Fruit fly (Drosophila melanogaster) whole organism, embryonic: ENCODE data around the gene ClpX.
A peak's percentile ranks its signal among the peaks of the same experiment; 100 is the strongest.

Experiments
- CG10565 ChIP-seq: fragments of 200-800 bp; sonication (Bioruptor generic); optimal IDR thresholded peaks from 3 replicates; lab custom pipeline; 2016; ENCODE audit warnings: missing biosample characterization, mild to moderate bottlenecking, missing genetic modification characterization
- CG11093 ChIP-seq: fragments of 200-800 bp; sonication (Bioruptor generic); IDR thresholded peaks from 3 replicates; pipeline ENCODE4 v1.3.6; 2022; ENCODE audit warnings: missing biosample characterization, missing genetic modification characterization
- CG11247 ChIP-seq: fragments of 200-800 bp; sonication (Bioruptor generic); IDR thresholded peaks from 2 replicates; pipeline ENCODE4 v1.3.6; 2022; ENCODE audit warnings: missing biosample characterization, missing genetic modification characterization
- CG12155 ChIP-seq: fragments of 200-800 bp; sonication (Bioruptor generic); optimal IDR thresholded peaks from 3 replicates; lab custom pipeline; 2016; ENCODE audit warnings: missing biosample characterization, missing genetic modification characterization
- CG12391 ChIP-seq: fragments of 200-800 bp; sonication (Bioruptor generic); optimal IDR thresholded peaks from 3 replicates; lab custom pipeline; 2018; ENCODE audit warnings: missing biosample characterization, mild to moderate bottlenecking, missing genetic modification characterization, moderate library complexity
- CG13287 ChIP-seq: fragments of 200-800 bp; sonication (Bioruptor generic); IDR thresholded peaks from 2 replicates; pipeline ENCODE4 v1.3.6; 2022; ENCODE audit warnings: missing biosample characterization, missing genetic modification characterization; ENCODE audit not compliant: partially characterized antibody
- CG15514 ChIP-seq: fragments of 200-800 bp; sonication (Bioruptor generic); optimal IDR thresholded peaks from 3 replicates; lab custom pipeline; 2017; ENCODE audit warnings: missing biosample characterization, missing genetic modification characterization, mild to moderate bottlenecking, moderate library complexity, missing genetic modification reagents
- CG1647 ChIP-seq: fragments of 200-800 bp; sonication (Bioruptor generic); optimal IDR thresholded peaks from 3 replicates; lab custom pipeline; 2016; ENCODE audit warnings: missing biosample characterization, missing genetic modification characterization
- CG17385 ChIP-seq: fragments of 200-800 bp; sonication (Bioruptor generic); optimal IDR thresholded peaks from 3 replicates; lab custom pipeline; 2018; ENCODE audit warnings: missing biosample characterization, mild to moderate bottlenecking, missing genetic modification characterization
- CG17802 ChIP-seq: fragments of 200-800 bp; sonication (Bioruptor generic); optimal IDR thresholded peaks from 2 replicates; lab custom pipeline; 2018; ENCODE audit warnings: missing biosample characterization, mild to moderate bottlenecking, missing genetic modification characterization, moderate library complexity
- CG3065 ChIP-seq: fragments of 200-800 bp; sonication (Bioruptor generic); optimal IDR thresholded peaks from 2 replicates; lab custom pipeline; 2016; ENCODE audit warnings: missing biosample characterization, missing genetic modification characterization
- CG31224 ChIP-seq: fragments of 200-800 bp; sonication (Bioruptor generic); IDR thresholded peaks from 2 replicates; pipeline ENCODE4 v1.3.6; 2022; ENCODE audit warnings: missing biosample characterization, missing genetic modification characterization
- CG31441 ChIP-seq: fragments of 200-800 bp; sonication (Bioruptor generic); IDR thresholded peaks from 2 replicates; pipeline ENCODE4 v1.3.6; 2022; ENCODE audit warnings: missing biosample characterization, missing genetic modification characterization
- CG3163 ChIP-seq: fragments of 200-800 bp; sonication (Bioruptor generic); optimal IDR thresholded peaks from 3 replicates; lab custom pipeline; 2016; ENCODE audit warnings: missing biosample characterization, missing genetic modification characterization
- CG33213 ChIP-seq: fragments of 200-800 bp; sonication (Bioruptor generic); optimal IDR thresholded peaks from 3 replicates; lab custom pipeline; 2016; ENCODE audit warnings: missing biosample characterization, missing genetic modification characterization
- CG3726 ChIP-seq: fragments of 200-800 bp; sonication (Bioruptor generic); IDR thresholded peaks from 3 replicates; pipeline ENCODE4, ENCODE4 v1.3.6; 2022; ENCODE audit warnings: missing biosample characterization, missing genetic modification characterization
- CG4854 ChIP-seq: fragments of 200-800 bp; sonication (Bioruptor generic); optimal IDR thresholded peaks from 2 replicates; lab custom pipeline; 2016; ENCODE audit warnings: missing biosample characterization, missing genetic modification characterization, inconsistent platforms
- CG8089 ChIP-seq: fragments of 200-800 bp; sonication (Bioruptor generic); optimal IDR thresholded peaks from 3 replicates; lab custom pipeline; 2016; ENCODE audit warnings: missing biosample characterization, missing genetic modification characterization
- CG8765 ChIP-seq: fragments of 200-800 bp; sonication (Bioruptor generic); IDR thresholded peaks from 2 replicates; pipeline ENCODE4 v1.3.6; 2022; ENCODE audit warnings: missing biosample characterization, missing genetic modification characterization
- CTCF ChIP-seq: fragments of 200-800 bp; sonication (Bioruptor generic); optimal IDR thresholded peaks from 2 replicates; lab custom pipeline; 2017; ENCODE audit warnings: missing biosample characterization, mild to moderate bottlenecking, missing genetic modification characterization, moderate library complexity
- D19A ChIP-seq: fragments of 200-800 bp; optimal IDR thresholded peaks from 3 replicates; lab custom pipeline; 2019; ENCODE audit warnings: missing biosample characterization, mild to moderate bottlenecking, missing genetic modification characterization, moderate library complexity
- Dip3 ChIP-seq: fragments of 200-800 bp; sonication (Bioruptor generic); optimal IDR thresholded peaks from 3 replicates; lab custom pipeline; 2016; ENCODE audit warnings: missing biosample characterization, missing genetic modification characterization
- Doc2 ChIP-seq: fragments of 200-800 bp; sonication (Bioruptor generic); IDR thresholded peaks from 2 replicates; pipeline ENCODE4 v1.3.6; 2022; ENCODE audit warnings: missing biosample characterization, missing genetic modification characterization
- Elba2 ChIP-seq: fragments of 200-800 bp; sonication (Bioruptor generic); optimal IDR thresholded peaks from 3 replicates; lab custom pipeline; 2016; ENCODE audit warnings: missing biosample characterization, missing genetic modification characterization
- Hr39 ChIP-seq: fragments of >200 bp; optimal IDR thresholded peaks from 2 replicates; lab custom pipeline; 2017
- Max ChIP-seq: fragments of 200-800 bp; sonication (Bioruptor generic); optimal IDR thresholded peaks from 2 replicates; lab custom pipeline; 2016; ENCODE audit warnings: missing biosample characterization, mild to moderate bottlenecking, missing genetic modification characterization
- NC2α ChIP-seq: fragments of 200-800 bp; sonication (Bioruptor generic); optimal IDR thresholded peaks from 2 replicates; lab custom pipeline; 2016; ENCODE audit warnings: missing biosample characterization, missing genetic modification characterization
- NK7.1 ChIP-seq: fragments of 200-800 bp; sonication (Bioruptor generic); optimal IDR thresholded peaks from 3 replicates; lab custom pipeline; 2016; ENCODE audit warnings: missing biosample characterization, missing genetic modification characterization
- Spps ChIP-seq: fragments of 200-800 bp; sonication (Bioruptor generic); optimal IDR thresholded peaks from 2 replicates; lab custom pipeline; 2018; ENCODE audit warnings: missing biosample characterization, mild to moderate bottlenecking, missing genetic modification characterization
- Ssrp ChIP-seq: fragments of 200-800 bp; sonication (Bioruptor generic); optimal IDR thresholded peaks from 2 replicates; lab custom pipeline; 2018; ENCODE audit warnings: missing biosample characterization, mild to moderate bottlenecking, missing genetic modification characterization, moderate library complexity
- ab ChIP-seq: fragments of 200-800 bp; sonication (Bioruptor generic); optimal IDR thresholded peaks from 2 replicates; lab custom pipeline; 2016; ENCODE audit warnings: missing biosample characterization, missing genetic modification characterization
- ase ChIP-seq: fragments of 200-800 bp; sonication (Bioruptor generic); IDR thresholded peaks from 3 replicates; pipeline ENCODE4 v1.3.6; 2022; ENCODE audit warnings: missing biosample characterization, missing genetic modification characterization
- bigmax ChIP-seq: fragments of 200-800 bp; sonication (Bioruptor generic); optimal IDR thresholded peaks from 2 replicates; lab custom pipeline; 2018; ENCODE audit warnings: missing biosample characterization, mild to moderate bottlenecking, missing genetic modification characterization
- btn ChIP-seq: fragments of 200-800 bp; sonication (Bioruptor generic); optimal IDR thresholded peaks from 2 replicates; lab custom pipeline; 2016; ENCODE audit warnings: missing biosample characterization, missing genetic modification characterization
- ems ChIP-seq: fragments of 200-800 bp; sonication (Bioruptor generic); optimal IDR thresholded peaks from 3 replicates; lab custom pipeline; 2016; ENCODE audit warnings: missing biosample characterization, missing genetic modification characterization
- esg ChIP-seq: fragments of 200-800 bp; sonication (Bioruptor generic); conservative IDR thresholded peaks from 2 replicates; pipeline ENCODE4 v1.3.6; 2022; ENCODE audit warnings: missing biosample characterization, missing genetic modification characterization
- fd96Cb ChIP-seq: fragments of 200-800 bp; sonication (Bioruptor generic); optimal IDR thresholded peaks from 2 replicates; lab custom pipeline; 2018; ENCODE audit warnings: missing biosample characterization, mild to moderate bottlenecking, missing genetic modification characterization, moderate library complexity
- gcm2 ChIP-seq: fragments of 200-800 bp; sonication (Bioruptor generic); optimal IDR thresholded peaks from 2 replicates; lab custom pipeline; 2016; ENCODE audit warnings: missing biosample characterization, missing genetic modification characterization
- gsb ChIP-seq: fragments of 200-800 bp; sonication (Bioruptor generic); IDR thresholded peaks from 2 replicates; pipeline ENCODE4 v1.3.6; 2022; ENCODE audit warnings: missing biosample characterization, missing genetic modification characterization
- hkb ChIP-seq, 2 experiments: fragments of 200-800 bp in 1 of 2; fragments of >200 bp in 1 of 2; sonication (Bioruptor generic) in 1 of 2; IDR thresholded peaks in 1 of 2; optimal IDR thresholded peaks in 1 of 2; 2 replicates each; pipeline versions ENCODE4 v1.3.6 to Lab custom; 2017 to 2022; ENCODE audit warnings: missing biosample characterization in 1 of 2, missing genetic modification characterization in 1 of 2
- nerfin-1 ChIP-seq: fragments of 200-800 bp; sonication (Bioruptor generic); optimal IDR thresholded peaks from 3 replicates; lab custom pipeline; 2019; ENCODE audit warnings: missing biosample characterization, mild to moderate bottlenecking, missing genetic modification characterization, moderate library complexity
- pum ChIP-seq: fragments of 200-800 bp; sonication (Bioruptor generic); optimal IDR thresholded peaks from 2 replicates; lab custom pipeline; 2016; ENCODE audit warnings: missing biosample characterization, missing genetic modification characterization
- schlank ChIP-seq: fragments of 200-800 bp; sonication (Bioruptor generic); optimal IDR thresholded peaks from 2 replicates; lab custom pipeline; 2018; ENCODE audit warnings: missing biosample characterization, mild to moderate bottlenecking, missing genetic modification characterization
- seq ChIP-seq: fragments of 200-800 bp; sonication (Bioruptor generic); IDR thresholded peaks from 2 replicates; pipeline ENCODE4 v1.3.6; 2022; ENCODE audit warnings: missing biosample characterization, missing genetic modification characterization
- sima ChIP-seq: fragments of 200-800 bp; sonication (Bioruptor generic); optimal IDR thresholded peaks from 2 replicates; lab custom pipeline; 2016; ENCODE audit warnings: missing biosample characterization, missing genetic modification characterization
- sna ChIP-seq: fragments of 200-800 bp; sonication (Bioruptor generic); IDR thresholded peaks from 2 replicates; pipeline ENCODE4 v1.3.6; 2022; ENCODE audit warnings: missing biosample characterization, missing genetic modification characterization; ENCODE audit not compliant: partially characterized antibody
- tap ChIP-seq: fragments of 200-800 bp; optimal IDR thresholded peaks from 3 replicates; lab custom pipeline; 2019; ENCODE audit warnings: missing biosample characterization, mild to moderate bottlenecking, missing genetic modification characterization, moderate library complexity
- toy ChIP-seq: fragments of 200-800 bp; sonication (Bioruptor generic); IDR thresholded peaks from 2 replicates; pipeline ENCODE4 v1.3.6; 2022; ENCODE audit warnings: missing biosample characterization, missing genetic modification characterization
- unc-4 ChIP-seq: fragments of 200-800 bp; sonication (Bioruptor generic); IDR thresholded peaks from 2 replicates; pipeline ENCODE4 v1.3.6; 2022; ENCODE audit warnings: missing biosample characterization, missing genetic modification characterization; ENCODE audit not compliant: partially characterized antibody
- vnd ChIP-seq: fragments of 200-800 bp; sonication (Bioruptor generic); IDR thresholded peaks from 3 replicates; pipeline ENCODE4 v1.3.6; 2022; ENCODE audit warnings: missing biosample characterization, missing genetic modification characterization; ENCODE audit not compliant: partially characterized antibody

ClpX gene

dm6 chr3R:19875118-19875887 lies 28.2 kb downstream of the ClpX start, which contains the start of gene Mrp5 (continued):
- TF ChIP-seq CG11247 (GFP tag; lab: Robert Waterston, UW): peak; percentile 59; the same call in 1 of the 2 replicates
- TF ChIP-seq Spps (tag; lab: Kevin White, UChicago): no peak
- TF ChIP-seq CG12155: peak; percentile 34
- peak; percentile 54; the same call in 2 of the 3 replicates for TF ChIP-seq CG11093
- peak; percentile 39 for TF ChIP-seq CG12391 (tag; lab: Kevin White, UChicago)
- peak; percentile 30 for TF ChIP-seq fd96Cb (tag; lab: Kevin White, UChicago)
- no peak for TF ChIP-seq Doc2
- TF ChIP-seq CG31224 (GFP tag; lab: Robert Waterston, UW): peak; percentile 47
- TF ChIP-seq CG3163 (GFP tag; lab: Kevin White, UChicago): no peak
- no peak for TF ChIP-seq unc-4
- TF ChIP-seq CG17802 (tag; lab: Kevin White, UChicago): no peak
- no peak for TF ChIP-seq nerfin-1 (tag; lab: Kevin White, UChicago)
- TF ChIP-seq CG3726: no peak
- no peak for TF ChIP-seq hkb (optimal IDR thresholded peaks at IDR 0.05; lab: Kevin White, UChicago)
- TF ChIP-seq hkb (GFP tag; IDR thresholded peaks at IDR 0.05; lab: Robert Waterston, UW): peak; percentile 73
- no peak for TF ChIP-seq CG8089 (GFP tag; lab: Kevin White, UChicago)
- no peak for TF ChIP-seq btn (GFP tag; lab: Kevin White, UChicago)
- TF ChIP-seq Max (GFP tag; lab: Kevin White, UChicago): no peak
- TF ChIP-seq vnd (GFP tag; lab: Robert Waterston, UW): no peak
- no peak for TF ChIP-seq Elba2 (GFP tag; lab: Kevin White, UChicago)
- 0 out of 2 replicates have a peak, but pooled peaks have one; percentile 35 for TF ChIP-seq CG8765 (GFP tag; lab: Robert Waterston, UW)
- TF ChIP-seq CG31441: peak; percentile 39
- no peak for TF ChIP-seq CG33213 (GFP tag; lab: Kevin White, UChicago)
- TF ChIP-seq gcm2: no peak
- no peak for TF ChIP-seq pum
- TF ChIP-seq Dip3 (GFP tag; lab: Kevin White, UChicago): no peak
- TF ChIP-seq sna (GFP tag; lab: Robert Waterston, UW): no peak
- TF ChIP-seq ase (GFP tag; lab: Robert Waterston, UW): peak; percentile 53; the same call in 2 of the 3 replicates
- TF ChIP-seq CG15514 (GFP tag; lab: Kevin White, UChicago): peak; percentile 32
- TF ChIP-seq ems (GFP tag; lab: Kevin White, UChicago): no peak
- no peak for TF ChIP-seq seq
- peak; percentile 26; the same call in 1 of the 2 replicates for TF ChIP-seq esg (GFP tag; lab: Robert Waterston, UW)
- TF ChIP-seq CG10565 (GFP tag; lab: Kevin White, UChicago): no peak
- TF ChIP-seq CTCF (GFP tag; lab: Kevin White, UChicago): no peak
- TF ChIP-seq D19A (tag; lab: Kevin White, UChicago): peak; percentile 33
- TF ChIP-seq toy (GFP tag; lab: Robert Waterston, UW): no peak
- TF ChIP-seq NK7.1 (GFP tag; lab: Kevin White, UChicago): peak; percentile 6
- TF ChIP-seq sima (GFP tag; lab: Kevin White, UChicago): no peak
- no peak for TF ChIP-seq Hr39 (lab: Kevin White, UChicago)
- no peak for TF ChIP-seq CG13287
- TF ChIP-seq CG3065 (GFP tag; lab: Kevin White, UChicago): no peak
- TF ChIP-seq gsb (GFP tag; lab: Robert Waterston, UW): no peak
- no peak for TF ChIP-seq tap (tag; lab: Kevin White, UChicago)
- no peak for TF ChIP-seq CG1647 (GFP tag; lab: Kevin White, UChicago)
- no peak for TF ChIP-seq CG4854
- TF ChIP-seq schlank (tag; lab: Kevin White, UChicago): no peak
- TF ChIP-seq CG17385 (GFP tag; lab: Kevin White, UChicago): peak; percentile 28
- TF ChIP-seq ab (GFP tag; lab: Kevin White, UChicago): no peak
- TF ChIP-seq Ssrp (tag; lab: Kevin White, UChicago): no peak
- TF ChIP-seq NC2α: no peak
- TF ChIP-seq bigmax (GFP tag; lab: Kevin White, UChicago): no peak
